Worm (Caenorhabditis elegans) whole organism, L4 larva: ENCODE results near the gene Y43F8B.17.

Experiments used
- F10B5.3 ChIP-seq: sonication (generic microtip); optimal IDR thresholded peaks from 2 replicates; lab custom pipeline; 2016; ENCODE audit warnings: mild to moderate bottlenecking, missing genetic modification characterization, missing compliant biosample characterization
- F49E8.2 ChIP-seq: sonication (generic microtip); optimal IDR thresholded peaks from 2 replicates; lab custom pipeline; 2016; ENCODE audit warnings: missing compliant biosample characterization, mild to moderate bottlenecking, missing genetic modification characterization, borderline replicate concordance
- Y105C5A.15 ChIP-seq: fragments of 200-800 bp; sonication (Bioruptor generic); IDR thresholded peaks from 2 replicates; pipeline ENCODE4 v1.3.6; 2022; ENCODE audit warnings: missing genetic modification characterization, missing compliant biosample characterization
- Y48G9A.11 ChIP-seq: fragments of 200-800 bp; sonication (Bioruptor generic); IDR thresholded peaks from 2 replicates; pipeline ENCODE4 v1.3.6; 2022; ENCODE audit warnings: missing genetic modification reagents, missing genetic modification characterization, missing compliant biosample characterization
- Y5F2A.4 ChIP-seq: fragments of 200-800 bp; sonication (Bioruptor generic); optimal IDR thresholded peaks from 2 replicates; lab custom pipeline; 2018; ENCODE audit warnings: mild to moderate bottlenecking, missing genetic modification characterization, missing compliant biosample characterization
- ZK546.5 ChIP-seq, 2 experiments: sonication (generic microtip); optimal IDR thresholded peaks; 2 replicates each; lab custom pipeline; 2017; ENCODE audit warnings: missing biosample characterization in 2 of 2, missing genetic modification characterization in 2 of 2
- aha-1 ChIP-seq: fragments of 150-350 bp; peaks from one replicate; lab custom pipeline; 2014; ENCODE audit warnings: missing biosample characterization, missing genetic modification characterization
- ama-1 ChIP-seq: fragments of 150-350 bp; optimal IDR thresholded peaks from 2 replicates; lab custom pipeline; 2014; ENCODE audit warnings: inconsistent platforms, mixed read lengths
- ceh-82 ChIP-seq: sonication (generic microtip); optimal IDR thresholded peaks from 2 replicates; lab custom pipeline; 2017; ENCODE audit warnings: missing biosample characterization, missing genetic modification characterization
- ctbp-1 ChIP-seq: fragments of 200-800 bp; sonication (Bioruptor generic); IDR thresholded peaks from 2 replicates; pipeline ENCODE4 v1.3.6; 2022; ENCODE audit warnings: missing genetic modification reagents, missing genetic modification characterization, missing compliant biosample characterization
- daf-16 ChIP-seq, 3 experiments: sonication (generic microtip); optimal IDR thresholded peaks; 2 replicates each; lab custom pipeline; 2016 to 2017; ENCODE audit warnings: missing genetic modification characterization in 3 of 3, missing genetic modification reagents in 3 of 3, mild to moderate bottlenecking in 2 of 3, missing compliant biosample characterization in 2 of 3, missing biosample characterization in 1 of 3, moderate library complexity in 1 of 3
- dmd-6 ChIP-seq: fragments of 200-800 bp; sonication (Bioruptor generic); IDR thresholded peaks from 2 replicates; pipeline ENCODE4 v1.3.6; 2022; ENCODE audit warnings: missing genetic modification reagents, missing genetic modification characterization, missing compliant biosample characterization
- dmd-8 ChIP-seq: fragments of 200-800 bp; sonication (Bioruptor generic); IDR thresholded peaks from 2 replicates; pipeline ENCODE4 v1.3.6; 2022; ENCODE audit warnings: missing genetic modification characterization, missing compliant biosample characterization
- dpl-1 ChIP-seq: fragments of 150-350 bp; optimal IDR thresholded peaks from 2 replicates; lab custom pipeline; 2014; ENCODE audit warnings: missing biosample characterization, missing genetic modification reagents, missing genetic modification characterization
- dve-1 ChIP-seq: sonication (generic microtip); optimal IDR thresholded peaks from 2 replicates; lab custom pipeline; 2017; ENCODE audit warnings: antibody characterized with exemption, mild to moderate bottlenecking, missing genetic modification characterization, missing compliant biosample characterization; ENCODE audit not compliant: insufficient read depth
- fos-1 ChIP-seq: fragments of 150-350 bp; optimal IDR thresholded peaks from 2 replicates; lab custom pipeline; 2014; ENCODE audit warnings: missing biosample characterization, missing genetic modification characterization
- hif-1 ChIP-seq, 2 experiments: sonication (generic microtip); optimal IDR thresholded peaks; 2 replicates each; lab custom pipeline; 2016 to 2017; ENCODE audit warnings: missing compliant biosample characterization in 2 of 2, missing genetic modification characterization in 2 of 2, missing genetic modification reagents in 2 of 2, missing genotype in 2 of 2, mild to moderate bottlenecking in 1 of 2
- hlh-11 ChIP-seq: fragments of 200-800 bp; sonication (Bioruptor generic); optimal IDR thresholded peaks from 2 replicates; lab custom pipeline; 2018; ENCODE audit warnings: mild to moderate bottlenecking, missing genetic modification characterization, missing compliant biosample characterization
- lin-1 ChIP-seq: fragments of 200-800 bp; sonication (Bioruptor generic); IDR thresholded peaks from 2 replicates; pipeline ENCODE4 v1.3.6; 2022; ENCODE audit warnings: missing genetic modification reagents, missing genetic modification characterization, missing compliant biosample characterization
- lsy-2 ChIP-seq, 2 experiments: fragments of 150-350 bp in 1 of 2; sonication (generic microtip) in 1 of 2; optimal IDR thresholded peaks; 2 replicates each; lab custom pipeline; 2014 to 2017; ENCODE audit warnings: missing biosample characterization in 2 of 2, missing genetic modification characterization in 2 of 2
- mdt-29 ChIP-seq: fragments of 200-800 bp; sonication (Bioruptor generic); IDR thresholded peaks from 2 replicates; pipeline ENCODE4 v1.3.6; 2022; ENCODE audit warnings: missing genetic modification reagents, missing genetic modification characterization, missing compliant biosample characterization
- nhr-10 ChIP-seq: fragments of 150-350 bp; optimal IDR thresholded peaks from 2 replicates; lab custom pipeline; 2014; ENCODE audit warnings: missing biosample characterization, missing genetic modification characterization
- nhr-11 ChIP-seq: fragments of 150-350 bp; optimal IDR thresholded peaks from 2 replicates; lab custom pipeline; 2014; ENCODE audit warnings: missing biosample characterization, missing genetic modification characterization
- nhr-25 ChIP-seq: sonication (generic microtip); optimal IDR thresholded peaks from 2 replicates; lab custom pipeline; 2017; ENCODE audit warnings: missing genetic modification characterization, mild to moderate bottlenecking, missing compliant biosample characterization, antibody characterized with exemption, moderate library complexity, borderline replicate concordance; ENCODE audit not compliant: insufficient read depth
- nhr-42 ChIP-seq: fragments of 200-800 bp; sonication (Bioruptor generic); IDR thresholded peaks from 2 replicates; pipeline ENCODE4 v1.3.6; 2022; ENCODE audit warnings: missing genetic modification characterization, missing compliant biosample characterization
- nhr-77 ChIP-seq: fragments of 150-350 bp; optimal IDR thresholded peaks from 2 replicates; lab custom pipeline; 2014; ENCODE audit warnings: missing biosample characterization, missing genetic modification characterization
- pqm-1 ChIP-seq: sonication (generic microtip); optimal IDR thresholded peaks from 2 replicates; lab custom pipeline; 2017; ENCODE audit warnings: missing biosample characterization, missing genetic modification characterization
- rbr-2 ChIP-seq: sonication (generic microtip); optimal IDR thresholded peaks from 2 replicates; lab custom pipeline; 2016; ENCODE audit warnings: missing genotype, missing genetic modification characterization, missing compliant biosample characterization
- set-16 ChIP-seq: fragments of 200-800 bp; sonication (Bioruptor generic); IDR thresholded peaks from 2 replicates; pipeline ENCODE4 v1.3.6; 2022; ENCODE audit warnings: missing genetic modification reagents, missing genetic modification characterization, missing compliant biosample characterization
- snpc-1.2 ChIP-seq: fragments of 200-800 bp; sonication (Bioruptor generic); IDR thresholded peaks from 2 replicates; pipeline ENCODE4 v1.3.6; 2022; ENCODE audit warnings: missing genetic modification reagents, missing genetic modification characterization, missing compliant biosample characterization
- snpc-4 ChIP-seq: fragments of 150-350 bp; optimal IDR thresholded peaks from 2 replicates; lab custom pipeline; 2014; ENCODE audit warnings: missing biosample characterization, missing genetic modification characterization
- spr-3 ChIP-seq: fragments of 200-800 bp; sonication (Bioruptor generic); optimal IDR thresholded peaks from 2 replicates; lab custom pipeline; 2018; ENCODE audit warnings: mild to moderate bottlenecking, missing genetic modification characterization, missing compliant biosample characterization
- tag-97 ChIP-seq: fragments of 200-800 bp; sonication (Bioruptor generic); IDR thresholded peaks from 2 replicates; pipeline ENCODE4 v1.3.6; 2022; ENCODE audit warnings: missing genetic modification characterization, missing compliant biosample characterization
- unc-62 ChIP-seq, 3 experiments: fragments of 150-350 bp in 1 of 3; sonication (generic microtip); optimal IDR thresholded peaks in 2 of 3; peaks in 1 of 3; 1 replicate in 1 of 3; 2 replicates in 2 of 3; lab custom pipeline; 2014 to 2017; ENCODE audit warnings: missing biosample characterization in 3 of 3, missing genetic modification characterization in 3 of 3, missing genetic modification reagents in 3 of 3, missing genotype in 1 of 3
- vab-7 ChIP-seq: fragments of 200-800 bp; sonication (Bioruptor generic); IDR thresholded peaks from 2 replicates; pipeline ENCODE4 v1.3.6; 2022; ENCODE audit warnings: missing genetic modification reagents, missing genetic modification characterization, missing compliant biosample characterization
- zfp-2 ChIP-seq: sonication (generic microtip); optimal IDR thresholded peaks from 2 replicates; lab custom pipeline; 2016; ENCODE audit warnings: mild to moderate bottlenecking, missing genetic modification characterization, missing compliant biosample characterization
- zip-11 ChIP-seq: fragments of 200-800 bp; sonication (Bioruptor generic); IDR thresholded peaks from 2 replicates; pipeline ENCODE4 v1.3.6; 2022; ENCODE audit warnings: missing genetic modification characterization, missing compliant biosample characterization

Gene Y43F8B.17

DNA sequence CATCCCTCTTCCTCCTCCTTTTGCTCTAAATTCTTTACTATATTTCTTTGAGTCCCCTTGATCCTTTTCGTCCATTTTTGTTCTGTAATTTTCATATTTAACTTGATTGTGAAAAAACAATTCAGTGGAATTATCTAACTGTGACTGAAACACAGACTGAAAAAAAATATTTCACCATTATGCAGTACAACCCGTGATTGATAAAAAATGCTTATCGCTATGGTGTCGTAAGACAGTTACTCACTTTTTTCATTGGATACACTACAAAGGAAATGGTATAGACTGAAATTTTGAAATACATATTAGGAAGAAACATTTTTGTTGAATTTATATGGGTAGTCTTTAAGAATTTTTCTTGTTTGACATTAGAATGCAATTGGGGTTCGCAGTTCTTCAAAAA is 16.9 kb upstream of the Y43F8B.17 start, which contains the start of gene Y43F8B.23 (continued):
- TF ChIP-seq lin-1 (no peak), rbr-2 (tag; lab: Kevin White, UChicago) (no peak), dmd-8 (GFP tag; lab: Robert Waterston, UW) (no peak), nhr-11 (tag; lab: Kevin White, UChicago) (no peak), F49E8.2 (tag; lab: Kevin White, UChicago) (no peak), pqm-1 (tag; lab: Kevin White, UChicago) (peak; percentile 92), mdt-29 (no peak), dmd-6 (GFP tag; lab: Robert Waterston, UW) (peak; percentile 56), dpl-1 (GFP tag; lab: Kevin White, UChicago) (no peak), F10B5.3 (tag; lab: Kevin White, UChicago) (no peak), zfp-2 (no peak), snpc-1.2 (GFP tag; lab: Robert Waterston, UW) (no peak), nhr-77 (tag; lab: Kevin White, UChicago) (peak; percentile 26)

DNA sequence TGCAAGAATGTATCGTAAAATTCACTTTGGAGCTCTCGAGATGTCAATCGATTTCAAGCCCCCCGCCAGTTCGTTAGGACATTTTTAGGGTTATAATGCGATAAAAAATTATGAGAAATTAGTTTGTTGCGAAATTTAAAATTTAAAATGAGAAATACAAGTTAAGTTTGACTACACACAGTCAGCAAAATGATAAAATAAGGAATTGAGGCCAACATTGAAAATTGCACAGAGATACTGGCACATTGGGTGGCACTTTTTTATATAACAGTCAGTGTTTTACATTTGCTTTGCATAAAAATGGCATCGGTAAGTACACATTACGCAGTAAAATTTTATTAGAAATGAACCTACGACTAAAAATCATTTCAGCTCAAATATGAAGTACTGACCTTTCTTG is 16.4 kb upstream of the Y43F8B.17 start, which contains the start of gene Y43F8B.12:
TSS of gene Y43F8B.12 (plus strand) at position 301 of the 400 bp plus-strand sequence.
- TF ChIP-seq lsy-2 (tag; optimal IDR thresholded peaks at IDR 0.05; lab: Kevin White, UChicago) (no peak), ama-1 (lab: Kevin White, UChicago) (no peak), fos-1 (tag; lab: Kevin White, UChicago) (no peak), zip-11 (no peak), ZK546.5 (tag; optimal IDR thresholded peaks at IDR 0.05; lab: Kevin White, UChicago) (no peak), ctbp-1 (GFP tag; lab: Robert Waterston, UW) (no peak), nhr-10 (tag; lab: Kevin White, UChicago) (no peak), hlh-11 (tag; lab: Kevin White, UChicago) (no peak)

DNA sequence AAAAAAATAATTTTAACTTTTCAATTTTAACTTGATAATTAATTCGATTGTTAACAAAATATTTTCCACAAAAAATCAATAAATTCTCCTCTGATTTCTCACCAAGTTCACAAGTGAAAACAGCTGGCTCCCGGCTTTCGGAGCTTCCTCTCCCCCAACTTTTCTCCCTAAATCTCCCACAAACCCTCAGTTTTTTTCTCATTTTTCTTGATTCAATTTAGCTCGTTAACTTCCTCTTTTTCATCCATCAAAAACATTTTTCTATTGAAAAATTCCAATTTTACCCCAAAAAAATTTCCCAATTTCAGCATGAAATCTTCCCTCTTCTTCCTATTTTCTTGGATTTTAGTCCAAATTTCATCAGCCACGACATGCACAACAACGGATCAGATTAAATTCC is 14.1 kb upstream of the Y43F8B.17 start, which contains the start of gene Y43F8B.11:
TSS of gene Y43F8B.11 (plus strand) at position 301 of the 400 bp plus-strand sequence.
- TF ChIP-seq aha-1 (tag; lab: Kevin White, UChicago), result peak; percentile 62
- no peak for TF ChIP-seq F10B5.3 (tag; lab: Kevin White, UChicago)

DNA sequence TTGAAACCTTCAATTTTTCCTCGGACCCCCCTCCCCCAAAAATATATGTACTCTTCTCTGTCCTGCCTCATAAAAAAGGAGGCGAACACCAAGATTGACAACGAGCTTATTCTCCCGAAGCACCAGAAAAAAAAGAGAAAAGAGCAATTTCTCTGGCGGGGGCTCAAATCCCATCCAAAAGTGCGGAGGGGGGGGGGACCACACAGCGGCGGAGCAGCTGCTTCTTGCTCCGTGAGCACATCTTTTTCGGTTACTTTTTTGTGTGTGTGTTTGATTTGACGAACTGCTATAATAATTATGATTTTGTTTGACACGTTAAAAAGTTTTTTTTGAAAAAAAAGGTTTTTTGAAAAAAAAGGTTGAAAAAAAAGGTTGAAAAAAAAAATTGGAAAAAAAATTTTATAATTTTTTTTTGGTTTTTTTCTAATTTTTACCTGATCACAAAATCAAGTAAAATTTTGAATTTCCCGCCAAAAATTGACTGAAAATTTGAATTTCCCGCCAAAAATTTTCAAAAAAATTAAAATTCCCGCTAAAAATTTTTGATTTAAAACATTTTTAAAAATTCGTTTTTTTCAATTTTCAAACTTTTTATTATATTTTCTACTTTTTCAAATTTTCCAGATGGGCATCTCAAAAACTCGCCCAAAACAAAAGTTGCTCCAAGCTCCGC is 10.5 kb upstream of the Y43F8B.17 start, which contains the start of gene Y43F8B.10:
TSS of gene Y43F8B.10 (plus strand) at position 623 of the 673 bp plus-strand sequence.
- TF ChIP-seq set-16 (GFP tag; lab: Robert Waterston, UW) (peak; percentile 52; the same call in 1 of the 2 replicates), vab-7 (GFP tag; lab: Robert Waterston, UW) (no peak)

- TF ChIP-seq dve-1 (no peak), spr-3 (no peak), snpc-4 (no peak)
These were observed 7.2 kb upstream of the Y43F8B.17 start for ce11 chrV:19477302-19477701.

DNA sequence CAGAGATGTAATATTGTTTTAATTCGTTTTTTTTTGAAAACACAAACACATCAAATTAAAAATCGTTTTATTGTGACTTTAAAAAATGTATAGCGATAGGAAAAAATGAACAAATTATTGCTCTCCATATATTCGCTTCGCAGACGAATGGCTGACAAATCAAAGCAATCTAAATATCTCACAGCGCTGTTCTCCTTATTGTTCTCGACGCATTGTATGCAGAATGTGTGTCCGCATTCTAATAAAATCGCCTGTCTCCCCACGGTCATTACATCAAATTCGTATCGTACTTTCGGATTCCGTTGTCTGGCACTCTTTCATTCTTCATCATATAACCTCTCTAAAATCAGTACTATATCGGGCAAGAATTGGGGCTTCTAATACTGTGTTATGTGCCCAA is 6.7 kb upstream of the Y43F8B.17 start, which contains the start of gene Y43F8B.9:
TSS of gene Y43F8B.9 (plus strand) at position 301 of the 400 bp plus-strand sequence.
- TF ChIP-seq nhr-42 (GFP tag; lab: Robert Waterston, UW), result no peak
- no peak for TF ChIP-seq nhr-25 (tag; lab: Kevin White, UChicago)
- TF ChIP-seq mdt-29, result no peak
- TF ChIP-seq Y48G9A.11 (GFP tag; lab: Robert Waterston, UW), result no peak
- TF ChIP-seq set-16 (GFP tag; lab: Robert Waterston, UW), result no peak
- TF ChIP-seq ceh-82 (tag; lab: Kevin White, UChicago), result no peak
- no peak for TF ChIP-seq hif-1 (tag; optimal IDR thresholded peaks at IDR 0.05; lab: Kevin White, UChicago)
- TF ChIP-seq unc-62 (GFP tag; optimal IDR thresholded peaks at IDR 0.05 in 1 of 2; lab: Kevin White, UChicago), result no peak
- no peak for TF ChIP-seq unc-62 (tag; optimal IDR thresholded peaks at IDR 0.05; lab: Kevin White, UChicago)
- TF ChIP-seq F49E8.2 (tag; lab: Kevin White, UChicago), result no peak
- TF ChIP-seq fos-1 (tag; lab: Kevin White, UChicago), result no peak
- no peak for TF ChIP-seq daf-16 (GFP tag; optimal IDR thresholded peaks at IDR 0.05; lab: Kevin White, UChicago)
- no peak for TF ChIP-seq daf-16 (tag; optimal IDR thresholded peaks at IDR 0.05; lab: Kevin White, UChicago)
- no peak for TF ChIP-seq nhr-11 (tag; lab: Kevin White, UChicago)
- no peak for TF ChIP-seq hlh-11 (tag; lab: Kevin White, UChicago)
- TF ChIP-seq Y5F2A.4, result no peak
- TF ChIP-seq Y105C5A.15 (GFP tag; lab: Robert Waterston, UW), result no peak
- no peak for TF ChIP-seq pqm-1 (tag; lab: Kevin White, UChicago)
- TF ChIP-seq tag-97, result no peak
